Fruit fly (Drosophila melanogaster): ENCODE measurements around the gene Ost48.

Gene Ost48

dm6 chrX:9159736-9160135, 1.4 kb upstream of the Ost48 start, which contains the start of gene NdufA3 (continued):
- TF ChIP-seq Hr78 (GFP tag; optimal IDR thresholded peaks at IDR 0.05): no peak
- no peak for TF ChIP-seq CG8924 (tag; optimal IDR thresholded peaks at IDR 0.05)
- TF ChIP-seq ab (GFP tag; optimal IDR thresholded peaks at IDR 0.05): no peak
- TF ChIP-seq sug (tag; optimal IDR thresholded peaks at IDR 0.05): peak; percentile 31
- no peak for TF ChIP-seq Dip3 (GFP tag; optimal IDR thresholded peaks at IDR 0.05)
- no peak for TF ChIP-seq Oli (tag; optimal IDR thresholded peaks at IDR 0.05)
- no peak for TF ChIP-seq CG1792 (GFP tag; optimal IDR thresholded peaks at IDR 0.05)
- no peak for TF ChIP-seq esg (GFP tag; conservative IDR thresholded peaks at IDR 0.05)
- no peak for TF ChIP-seq Gug (GFP tag; IDR thresholded peaks at IDR 0.05)
- no peak for TF ChIP-seq pfk (GFP tag; optimal IDR thresholded peaks at IDR 0.05)
- no peak for TF ChIP-seq B-H2 (GFP tag; optimal IDR thresholded peaks at IDR 0.05)
- no peak for TF ChIP-seq seq (GFP tag; IDR thresholded peaks at IDR 0.05)
- no peak for TF ChIP-seq CG14667 (GFP tag; IDR thresholded peaks at IDR 0.05)
- TF ChIP-seq CG5953 (GFP tag; IDR thresholded peaks at IDR 0.05): no peak
- TF ChIP-seq CG10431 (GFP tag; optimal IDR thresholded peaks at IDR 0.05): no peak
- TF ChIP-seq CG7839 (tag; optimal IDR thresholded peaks at IDR 0.05): no peak
- TF ChIP-seq CG7745 (tag; optimal IDR thresholded peaks at IDR 0.05): no peak
- no peak for TF ChIP-seq CG2712 (tag; optimal IDR thresholded peaks at IDR 0.05)
- TF ChIP-seq CG4820 (GFP tag; optimal IDR thresholded peaks at IDR 0.05): no peak
- no peak for TF ChIP-seq h (optimal IDR thresholded peaks at IDR 0.05)
- no peak for TF ChIP-seq dmrt11E (tag; optimal IDR thresholded peaks at IDR 0.05)
- peak; percentile 82 for TF ChIP-seq BEAF-32 (GFP tag; optimal IDR thresholded peaks at IDR 0.05)
- TF ChIP-seq Hmr (GFP tag; optimal IDR thresholded peaks at IDR 0.05): no peak
- TF ChIP-seq Hr39 (optimal IDR thresholded peaks at IDR 0.05): no peak
- no peak for TF ChIP-seq sisA (GFP tag; IDR thresholded peaks at IDR 0.05)
- no peak for TF ChIP-seq wdn (GFP tag; IDR thresholded peaks at IDR 0.05)
- TF ChIP-seq Oaz (GFP tag; IDR thresholded peaks at IDR 0.05): no peak
- TF ChIP-seq Taf1 (GFP tag; IDR thresholded peaks at IDR 0.05): no peak
- no peak for TF ChIP-seq CG15269 (tag; optimal IDR thresholded peaks at IDR 0.05)
- TF ChIP-seq Hr51 (GFP tag; optimal IDR thresholded peaks at IDR 0.05): no peak
- TF ChIP-seq gcm2 (GFP tag; optimal IDR thresholded peaks at IDR 0.05): no peak
- TF ChIP-seq oc (tag; optimal IDR thresholded peaks at IDR 0.05): no peak
- TF ChIP-seq gem (tag; optimal IDR thresholded peaks at IDR 0.05): no peak
- no peak for TF ChIP-seq CG15696 (tag; optimal IDR thresholded peaks at IDR 0.05)
- no peak for TF ChIP-seq Lim3 (GFP tag; IDR thresholded peaks at IDR 0.05)
- peak; percentile 46 for TF ChIP-seq Dp (GFP tag; optimal IDR thresholded peaks at IDR 0.05)
- no peak for TF ChIP-seq CG17385 (GFP tag; optimal IDR thresholded peaks at IDR 0.05)
- TF ChIP-seq maf-S (GFP tag; optimal IDR thresholded peaks at IDR 0.05): no peak
- TF ChIP-seq CG1647 (GFP tag; optimal IDR thresholded peaks at IDR 0.05): no peak
- no peak for TF ChIP-seq CG10543 (GFP tag; optimal IDR thresholded peaks at IDR 0.05)
- TF ChIP-seq CG13624 (GFP tag; optimal IDR thresholded peaks at IDR 0.05): no peak
- peak; percentile 83 for TF ChIP-seq Dll (GFP tag; IDR thresholded peaks at IDR 0.05; ENCODE audit: partially characterized antibody)
- no peak for TF ChIP-seq crol (GFP tag; IDR thresholded peaks at IDR 0.05)
- no peak for TF ChIP-seq ken (GFP tag; IDR thresholded peaks at IDR 0.05)
- TF ChIP-seq Myb (GFP tag; optimal IDR thresholded peaks at IDR 0.05): peak; percentile 16
- TF ChIP-seq pros (GFP tag; optimal IDR thresholded peaks at IDR 0.05): no peak
- no peak for TF ChIP-seq Mad (GFP tag; optimal IDR thresholded peaks at IDR 0.05)
- TF ChIP-seq nerfin-2 (GFP tag; IDR thresholded peaks at IDR 0.05; ENCODE audit: partially characterized antibody): peak; percentile 80
- TF ChIP-seq kah (GFP tag; optimal IDR thresholded peaks at IDR 0.05): no peak
- no peak for TF ChIP-seq kay (GFP tag; optimal IDR thresholded peaks at IDR 0.05)
- no peak for TF ChIP-seq CG9876 (GFP tag; optimal IDR thresholded peaks at IDR 0.05)
- TF ChIP-seq CG17361 (GFP tag; IDR thresholded peaks at IDR 0.05): no peak
- TF ChIP-seq aop (GFP tag; IDR thresholded peaks at IDR 0.05): no peak
